Fruit fly (Drosophila melanogaster) whole organism, embryonic: ENCODE measurements around the gene Mbs.

Source experiments
- Ada2b ChIP-seq: fragments of 200-800 bp; sonication (Bioruptor generic); IDR thresholded peaks from 2 replicates; pipeline ENCODE4 v1.3.6; 2022; ENCODE audit warnings: missing biosample characterization, missing genetic modification characterization
- Atf6 ChIP-seq: fragments of 200-800 bp; sonication (Bioruptor generic); IDR thresholded peaks from 2 replicates; pipeline ENCODE4 v1.3.6; 2022; ENCODE audit warnings: missing biosample characterization, missing genetic modification characterization
- CG10209 ChIP-seq: fragments of 200-800 bp; sonication (Bioruptor generic); optimal IDR thresholded peaks from 3 replicates; lab custom pipeline; 2017; ENCODE audit warnings: missing biosample characterization, mild to moderate bottlenecking, missing genetic modification characterization, missing genetic modification reagents
- CG10654 ChIP-seq: fragments of 200-800 bp; sonication (Bioruptor generic); optimal IDR thresholded peaks from 2 replicates; lab custom pipeline; 2016; ENCODE audit warnings: missing biosample characterization, missing genetic modification characterization
- CG11504 ChIP-seq: fragments of 200-800 bp; sonication (Bioruptor generic); optimal IDR thresholded peaks from 3 replicates; lab custom pipeline; 2019; ENCODE audit warnings: missing biosample characterization, mild to moderate bottlenecking, missing genetic modification characterization, moderate library complexity
- CG11723 ChIP-seq: fragments of 200-800 bp; sonication (Bioruptor generic); optimal IDR thresholded peaks from 2 replicates; lab custom pipeline; 2017; ENCODE audit warnings: missing biosample characterization, mild to moderate bottlenecking, missing genetic modification characterization
- CG12769 ChIP-seq: fragments of 200-800 bp; sonication (Bioruptor generic); optimal IDR thresholded peaks from 2 replicates; lab custom pipeline; 2019; ENCODE audit warnings: missing biosample characterization, mild to moderate bottlenecking, missing genetic modification characterization, moderate library complexity
- CG17568 ChIP-seq: fragments of 200-800 bp; sonication (Bioruptor generic); optimal IDR thresholded peaks from 2 replicates; lab custom pipeline; 2018; ENCODE audit warnings: missing biosample characterization, mild to moderate bottlenecking, missing genetic modification characterization, moderate library complexity
- CG2116 ChIP-seq: fragments of 200-800 bp; sonication (Bioruptor generic); optimal IDR thresholded peaks from 3 replicates; lab custom pipeline; 2018; ENCODE audit warnings: missing biosample characterization, mild to moderate bottlenecking, missing genetic modification characterization
- CG3065 ChIP-seq: fragments of 200-800 bp; sonication (Bioruptor generic); optimal IDR thresholded peaks from 2 replicates; lab custom pipeline; 2016; ENCODE audit warnings: missing biosample characterization, missing genetic modification characterization
- CG34224 ChIP-seq: fragments of 200-800 bp; sonication (Bioruptor generic); IDR thresholded peaks from 3 replicates; pipeline ENCODE4 v1.3.6; 2022; ENCODE audit warnings: missing biosample characterization, missing genetic modification characterization; ENCODE audit not compliant: partially characterized antibody
- CG6765 ChIP-seq: fragments of 200-800 bp; sonication (Bioruptor generic); optimal IDR thresholded peaks from 3 replicates; lab custom pipeline; 2017; ENCODE audit warnings: missing biosample characterization, mild to moderate bottlenecking, missing genetic modification characterization
- CG6854 ChIP-seq: fragments of 200-800 bp; sonication (Bioruptor generic); optimal IDR thresholded peaks from 3 replicates; lab custom pipeline; 2017; ENCODE audit warnings: missing biosample characterization, mild to moderate bottlenecking, missing genetic modification characterization
- CG7963 ChIP-seq: fragments of 200-800 bp; sonication (Bioruptor generic); IDR thresholded peaks from 3 replicates; pipeline ENCODE4 v1.3.6; 2022; ENCODE audit warnings: missing biosample characterization, missing genetic modification characterization; ENCODE audit not compliant: partially characterized antibody
- CG8359 ChIP-seq: fragments of 200-800 bp; sonication (Bioruptor generic); optimal IDR thresholded peaks from 2 replicates; lab custom pipeline; 2017; ENCODE audit warnings: missing biosample characterization, mild to moderate bottlenecking, missing genetic modification characterization, borderline replicate concordance
- CG8765 ChIP-seq: fragments of 200-800 bp; sonication (Bioruptor generic); IDR thresholded peaks from 2 replicates; pipeline ENCODE4 v1.3.6; 2022; ENCODE audit warnings: missing biosample characterization, missing genetic modification characterization
- CG8944 ChIP-seq: fragments of 200-800 bp; sonication (Bioruptor generic); optimal IDR thresholded peaks from 3 replicates; lab custom pipeline; 2016; ENCODE audit warnings: missing biosample characterization, missing genetic modification characterization
- CTCF ChIP-seq: fragments of 200-800 bp; sonication (Bioruptor generic); optimal IDR thresholded peaks from 2 replicates; lab custom pipeline; 2017; ENCODE audit warnings: missing biosample characterization, mild to moderate bottlenecking, missing genetic modification characterization, moderate library complexity
- Camta ChIP-seq: fragments of 200-800 bp; sonication (Bioruptor generic); optimal IDR thresholded peaks from 2 replicates; lab custom pipeline; 2016; ENCODE audit warnings: missing biosample characterization, missing genetic modification characterization
- Dll ChIP-seq: fragments of 200-800 bp; sonication (Bioruptor generic); IDR thresholded peaks from 4 replicates; pipeline ENCODE4 v1.3.6; 2022; ENCODE audit warnings: missing biosample characterization, missing genetic modification characterization; ENCODE audit not compliant: partially characterized antibody
- Fer3 ChIP-seq: fragments of 200-800 bp; sonication (Bioruptor generic); optimal IDR thresholded peaks from 2 replicates; lab custom pipeline; 2018; ENCODE audit warnings: missing biosample characterization, mild to moderate bottlenecking, missing genetic modification characterization, moderate library complexity
- H2.0 ChIP-seq: fragments of 200-800 bp; sonication (Bioruptor generic); IDR thresholded peaks from 2 replicates; pipeline ENCODE4 v1.3.6; 2022; ENCODE audit warnings: missing biosample characterization, missing genetic modification characterization
- HLH4C ChIP-seq: fragments of 200-800 bp; sonication (Bioruptor generic); IDR thresholded peaks from 3 replicates; pipeline ENCODE4 v1.3.6; 2022; ENCODE audit warnings: missing biosample characterization, missing genetic modification characterization; ENCODE audit not compliant: partially characterized antibody
- Max ChIP-seq: fragments of 200-800 bp; sonication (Bioruptor generic); optimal IDR thresholded peaks from 2 replicates; lab custom pipeline; 2016; ENCODE audit warnings: missing biosample characterization, mild to moderate bottlenecking, missing genetic modification characterization
- Optix ChIP-seq: fragments of 200-800 bp; sonication (Bioruptor generic); IDR thresholded peaks from 3 replicates; pipeline ENCODE4 v1.3.6; 2022; ENCODE audit warnings: missing biosample characterization, missing genetic modification characterization
- Scr ChIP-seq: fragments of 200-800 bp; sonication (Bioruptor generic); IDR thresholded peaks from 2 replicates; pipeline ENCODE4 v1.3.6; 2022; ENCODE audit warnings: missing biosample characterization, missing genetic modification characterization; ENCODE audit not compliant: partially characterized antibody
- Side ChIP-seq: fragments of 200-800 bp; sonication (Bioruptor generic); optimal IDR thresholded peaks from 2 replicates; lab custom pipeline; 2016; ENCODE audit warnings: missing biosample characterization, missing genetic modification characterization
- Sox102F ChIP-seq: fragments of 200-800 bp; sonication (Bioruptor generic); optimal IDR thresholded peaks from 2 replicates; lab custom pipeline; 2018; ENCODE audit warnings: missing biosample characterization, mild to moderate bottlenecking, missing genetic modification characterization, moderate library complexity
- Taf1 ChIP-seq: fragments of 200-800 bp; sonication (Bioruptor generic); IDR thresholded peaks from 2 replicates; pipeline ENCODE4 v1.3.6; 2022; ENCODE audit warnings: missing biosample characterization, missing genetic modification characterization
- Vsx1 ChIP-seq: fragments of 200-800 bp; sonication (Bioruptor generic); optimal IDR thresholded peaks from 2 replicates; lab custom pipeline; 2017; ENCODE audit warnings: missing biosample characterization, mild to moderate bottlenecking, missing genetic modification characterization, missing genetic modification reagents
- ab ChIP-seq: fragments of 200-800 bp; sonication (Bioruptor generic); optimal IDR thresholded peaks from 2 replicates; lab custom pipeline; 2016; ENCODE audit warnings: missing biosample characterization, missing genetic modification characterization
- ac ChIP-seq: fragments of 200-800 bp; sonication (Bioruptor generic); optimal IDR thresholded peaks from 3 replicates; lab custom pipeline; 2017; ENCODE audit warnings: missing biosample characterization, mild to moderate bottlenecking, missing genetic modification characterization
- bigmax ChIP-seq: fragments of 200-800 bp; sonication (Bioruptor generic); optimal IDR thresholded peaks from 2 replicates; lab custom pipeline; 2018; ENCODE audit warnings: missing biosample characterization, mild to moderate bottlenecking, missing genetic modification characterization
- btn ChIP-seq: fragments of 200-800 bp; sonication (Bioruptor generic); optimal IDR thresholded peaks from 2 replicates; lab custom pipeline; 2016; ENCODE audit warnings: missing biosample characterization, missing genetic modification characterization
- cas ChIP-seq: fragments of 200-800 bp; sonication (Bioruptor generic); IDR thresholded peaks from 2 replicates; pipeline ENCODE4 v1.3.6; 2022; ENCODE audit warnings: missing biosample characterization, missing genetic modification characterization
- gcm2 ChIP-seq: fragments of 200-800 bp; sonication (Bioruptor generic); optimal IDR thresholded peaks from 2 replicates; lab custom pipeline; 2016; ENCODE audit warnings: missing biosample characterization, missing genetic modification characterization
- grn ChIP-seq: fragments of 200-800 bp; sonication (Bioruptor generic); optimal IDR thresholded peaks from 3 replicates; lab custom pipeline; 2017; ENCODE audit warnings: missing biosample characterization, missing genetic modification characterization
- hth ChIP-seq: fragments of >200 bp; optimal IDR thresholded peaks from 2 replicates; lab custom pipeline; 2017; ENCODE audit warnings: inconsistent platforms
- jing ChIP-seq: fragments of 200-800 bp; sonication (Bioruptor generic); optimal IDR thresholded peaks from 2 replicates; lab custom pipeline; 2018; ENCODE audit warnings: missing biosample characterization, mild to moderate bottlenecking, missing genetic modification characterization
- kay ChIP-seq: fragments of 200-800 bp; sonication (Bioruptor generic); optimal IDR thresholded peaks from 2 replicates; lab custom pipeline; 2016; ENCODE audit warnings: missing biosample characterization, missing genetic modification characterization
- lab ChIP-seq: fragments of 200-800 bp; sonication (Bioruptor generic); optimal IDR thresholded peaks from 3 replicates; lab custom pipeline; 2017; ENCODE audit warnings: missing biosample characterization, missing genetic modification characterization, mild to moderate bottlenecking, moderate library complexity, missing genetic modification reagents
- mirr ChIP-seq: fragments of 200-800 bp; sonication (Bioruptor generic); optimal IDR thresholded peaks from 3 replicates; lab custom pipeline; 2018; ENCODE audit warnings: missing biosample characterization, mild to moderate bottlenecking, missing genetic modification characterization
- pb ChIP-seq: fragments of 200-800 bp; sonication (Bioruptor generic); optimal IDR thresholded peaks from 3 replicates; lab custom pipeline; 2016; ENCODE audit warnings: missing biosample characterization, missing genetic modification characterization
- pita ChIP-seq: fragments of 200-800 bp; sonication (Bioruptor generic); optimal IDR thresholded peaks from 2 replicates; lab custom pipeline; 2017; ENCODE audit warnings: missing biosample characterization, mild to moderate bottlenecking, missing genetic modification characterization
- salm ChIP-seq: fragments of 200-800 bp; sonication (Bioruptor generic); optimal IDR thresholded peaks from 2 replicates; lab custom pipeline; 2018; ENCODE audit warnings: missing biosample characterization, mild to moderate bottlenecking, missing genetic modification characterization
- scrt ChIP-seq: fragments of 200-800 bp; sonication (Bioruptor generic); optimal IDR thresholded peaks from 2 replicates; lab custom pipeline; 2018; ENCODE audit warnings: missing biosample characterization, mild to moderate bottlenecking, missing genetic modification characterization, moderate library complexity
- seq ChIP-seq: fragments of 200-800 bp; sonication (Bioruptor generic); IDR thresholded peaks from 2 replicates; pipeline ENCODE4 v1.3.6; 2022; ENCODE audit warnings: missing biosample characterization, missing genetic modification characterization
- tin ChIP-seq: fragments of 200-800 bp; sonication (Bioruptor generic); optimal IDR thresholded peaks from 3 replicates; lab custom pipeline; 2016; ENCODE audit warnings: missing biosample characterization, missing genetic modification characterization
- tll ChIP-seq, 2 experiments: fragments of 200-800 bp in 1 of 2; fragments of >200 bp in 1 of 2; sonication (Bioruptor generic) in 1 of 2; optimal IDR thresholded peaks; 2 replicates each; lab custom pipeline; 2017 to 2019; ENCODE audit warnings: missing biosample characterization in 2 of 2, missing genetic modification characterization in 2 of 2, mild to moderate bottlenecking in 1 of 2, moderate library complexity in 1 of 2
- vnd ChIP-seq: fragments of 200-800 bp; sonication (Bioruptor generic); IDR thresholded peaks from 3 replicates; pipeline ENCODE4 v1.3.6; 2022; ENCODE audit warnings: missing biosample characterization, missing genetic modification characterization; ENCODE audit not compliant: partially characterized antibody
- zen ChIP-seq: fragments of 200-800 bp; sonication (Bioruptor generic); optimal IDR thresholded peaks from 3 replicates; lab custom pipeline; 2018; ENCODE audit warnings: missing biosample characterization, mild to moderate bottlenecking, missing genetic modification characterization, moderate library complexity

Mbs gene

DNA sequence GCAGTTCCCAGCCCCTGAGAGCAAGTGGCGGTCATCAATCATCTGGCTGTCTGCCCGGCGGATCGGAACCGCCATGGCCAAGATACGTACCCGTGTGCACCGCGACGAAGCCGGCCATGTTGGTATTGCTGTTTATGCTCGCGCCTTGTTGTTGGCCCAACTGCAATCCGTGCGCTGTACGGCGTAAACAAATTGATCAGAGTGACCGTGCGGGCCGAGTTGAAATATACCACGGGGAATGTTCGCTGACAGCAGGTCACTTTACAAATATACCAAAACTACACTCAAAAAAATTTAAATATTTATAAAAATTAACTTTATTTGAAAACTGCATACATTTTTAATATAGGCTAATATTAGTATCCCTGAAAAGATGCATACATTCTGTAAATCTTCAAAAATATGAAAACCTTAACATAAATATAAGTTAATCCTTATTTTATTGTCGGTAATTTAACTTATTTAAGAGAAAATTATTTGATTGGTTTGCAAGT is 35.6 kb downstream of the Mbs start, which contains the start of gene Tasp1 (continued):
- no peak for TF ChIP-seq vnd (GFP tag; lab: Robert Waterston, UW)
- TF ChIP-seq CG17568 (GFP tag; lab: Kevin White, UChicago) = no peak
- no peak for TF ChIP-seq jing (GFP tag; lab: Kevin White, UChicago)
- TF ChIP-seq CG10209 = peak; percentile 34
- no peak for TF ChIP-seq CTCF (GFP tag; lab: Kevin White, UChicago)
- 0 out of 2 replicates have a peak, but pooled peaks have one; percentile 32 for TF ChIP-seq Taf1 (GFP tag; lab: Robert Waterston, UW)
- no peak for TF ChIP-seq CG12769 (tag; lab: Kevin White, UChicago)
- no peak for TF ChIP-seq CG8359 (GFP tag; lab: Kevin White, UChicago)
- peak; percentile 39 for TF ChIP-seq salm (tag; lab: Kevin White, UChicago)
- TF ChIP-seq Scr = peak; percentile 23; the same call in 1 of the 2 replicates
- no peak for TF ChIP-seq mirr (GFP tag; lab: Kevin White, UChicago)
- TF ChIP-seq CG11723 (GFP tag; lab: Kevin White, UChicago) = no peak
- TF ChIP-seq btn (GFP tag; lab: Kevin White, UChicago) = no peak
- no peak for TF ChIP-seq CG6854 (GFP tag; lab: Kevin White, UChicago)
- peak; percentile 51 for TF ChIP-seq CG2116 (GFP tag; lab: Kevin White, UChicago)
- no peak; the same call in 2 of the 4 replicates for TF ChIP-seq Dll
- TF ChIP-seq Sox102F (GFP tag; lab: Kevin White, UChicago) = no peak
- TF ChIP-seq Optix = no peak
- TF ChIP-seq CG8765 (GFP tag; lab: Robert Waterston, UW) = no peak
- TF ChIP-seq CG10654 = peak; percentile 19
- peak; percentile 74 for TF ChIP-seq Atf6
- TF ChIP-seq ac (GFP tag; lab: Kevin White, UChicago) = no peak
- peak; percentile 54 for TF ChIP-seq zen (tag; lab: Kevin White, UChicago)
- TF ChIP-seq Side (GFP tag; lab: Kevin White, UChicago) = peak; percentile 22
- no peak for TF ChIP-seq tll (GFP tag; optimal IDR thresholded peaks at IDR 0.05; lab: Kevin White, UChicago)
- no peak for TF ChIP-seq grn (GFP tag; lab: Kevin White, UChicago)
- no peak for TF ChIP-seq CG11504 (tag; lab: Kevin White, UChicago)
- TF ChIP-seq pb = peak; percentile 25
- TF ChIP-seq Fer3 (tag; lab: Kevin White, UChicago) = no peak
- TF ChIP-seq pita (GFP tag; lab: Kevin White, UChicago) = no peak
- peak; percentile 43 for TF ChIP-seq tin (GFP tag; lab: Kevin White, UChicago)
- TF ChIP-seq scrt (GFP tag; lab: Kevin White, UChicago) = no peak
- TF ChIP-seq Vsx1 (GFP tag; lab: Kevin White, UChicago) = no peak
- no peak for TF ChIP-seq ab (GFP tag; lab: Kevin White, UChicago)
- TF ChIP-seq kay (GFP tag; lab: Kevin White, UChicago) = peak; percentile 2
- no peak; the same call in 2 of the 3 replicates for TF ChIP-seq CG34224 (GFP tag; lab: Robert Waterston, UW)
- no peak for TF ChIP-seq HLH4C (GFP tag; lab: Robert Waterston, UW)
- TF ChIP-seq Camta (GFP tag; lab: Kevin White, UChicago) = no peak
- no peak for TF ChIP-seq hth (lab: Kevin White, UChicago)
- TF ChIP-seq Max (GFP tag; lab: Kevin White, UChicago) = peak; percentile 9
- no peak for TF ChIP-seq CG8944 (GFP tag; lab: Kevin White, UChicago)
- peak; percentile 71; the same call in 1 of the 2 replicates for TF ChIP-seq cas (GFP tag; lab: Robert Waterston, UW)
- peak; percentile 76 for TF ChIP-seq lab (GFP tag; lab: Kevin White, UChicago)
- no peak for TF ChIP-seq gcm2
- TF ChIP-seq bigmax = no peak
- no peak for TF ChIP-seq seq (GFP tag; lab: Robert Waterston, UW)
- TF ChIP-seq CG3065 = no peak
- TF ChIP-seq CG6765 (GFP tag; lab: Kevin White, UChicago) = no peak
- TF ChIP-seq H2.0 = peak; percentile 59
- TF ChIP-seq CG7963 (GFP tag; lab: Robert Waterston, UW) = no peak
- peak; percentile 62 for TF ChIP-seq Ada2b (GFP tag; lab: Robert Waterston, UW)
